Worm (Caenorhabditis elegans): ENCODE results near the gene K08D12.4.

Gene K08D12.4

ce11 chrIV:1706996-1707395 lies at the start of gene K08D12.4:
Gene K08D12.4, plus strand, starts transcription at chrIV:1707296.
- TF ChIP-seq unc-120 (tag; optimal IDR thresholded peaks at IDR 0.05; ENCODE audit: poor library complexity, severe bottlenecking) (no peak), nhr-28 (tag; optimal IDR thresholded peaks at IDR 0.05) (no peak), mep-1 (tag; optimal IDR thresholded peaks at IDR 0.05) (no peak), blmp-1 (tag; optimal IDR thresholded peaks at IDR 0.05) (no peak), ces-1 (GFP tag; optimal IDR thresholded peaks at IDR 0.05) (no peak), ceh-43 (GFP tag; optimal IDR thresholded peaks at IDR 0.05) (no peak), nhr-2 (tag; optimal IDR thresholded peaks at IDR 0.05) (no peak), ceh-83 (GFP tag; optimal IDR thresholded peaks at IDR 0.05) (no peak), nhr-76 (tag; optimal IDR thresholded peaks at IDR 0.05) (no peak), nhr-237 (tag; optimal IDR thresholded peaks at IDR 0.05) (no peak), nhr-12 (tag; optimal IDR thresholded peaks at IDR 0.05) (no peak), cnd-1 (tag; optimal IDR thresholded peaks at IDR 0.05) (no peak), elt-3 (tag; optimal IDR thresholded peaks at IDR 0.05) (no peak), mls-2 (tag; optimal IDR thresholded peaks at IDR 0.05) (no peak), ceh-39 (tag; optimal IDR thresholded peaks at IDR 0.05) (no peak), unc-39 (tag; optimal IDR thresholded peaks at IDR 0.05) (no peak), sptf-1 (tag; optimal IDR thresholded peaks at IDR 0.05) (no peak), bed-3 (GFP tag; optimal IDR thresholded peaks at IDR 0.05) (no peak)

- TF ChIP-seq zip-8 (tag; optimal IDR thresholded peaks at IDR 0.05) (no peak), mls-2 (tag; optimal IDR thresholded peaks at IDR 0.05) (peak; percentile 94), M03D4.4 (tag; optimal IDR thresholded peaks at IDR 0.05) (peak; percentile 90), nhr-237 (tag; optimal IDR thresholded peaks at IDR 0.05) (peak; percentile 97), nhr-28 (tag; optimal IDR thresholded peaks at IDR 0.05) (peak; percentile 55), elt-1 (tag; optimal IDR thresholded peaks at IDR 0.05; ENCODE audit: borderline replicate concordance, insufficient read depth) (peak; percentile 86), sptf-1 (tag; optimal IDR thresholded peaks at IDR 0.05) (peak; percentile 95), unc-39 (tag; optimal IDR thresholded peaks at IDR 0.05) (peak; percentile 87), lin-13 (tag; optimal IDR thresholded peaks at IDR 0.05) (peak; percentile 99), nhr-76 (tag; optimal IDR thresholded peaks at IDR 0.05) (peak; percentile 66), tbx-8 (GFP tag; optimal IDR thresholded peaks at IDR 0.05) (peak; percentile 40), elt-3 (tag; optimal IDR thresholded peaks at IDR 0.05) (peak; percentile 56), nhr-12 (tag; optimal IDR thresholded peaks at IDR 0.05) (peak; percentile 78), sem-2 (GFP tag; optimal IDR thresholded peaks at IDR 0.05) (peak; percentile 51), lsy-2 (tag; optimal IDR thresholded peaks at IDR 0.05) (peak; percentile 92), bed-3 (GFP tag; optimal IDR thresholded peaks at IDR 0.05) (peak; percentile 63), nhr-2 (tag; optimal IDR thresholded peaks at IDR 0.05) (peak; percentile 64), ztf-11 (tag; optimal IDR thresholded peaks at IDR 0.05) (peak; percentile 94), drap-1 (GFP tag; optimal IDR thresholded peaks at IDR 0.05) (peak; percentile 84), unc-120 (tag; optimal IDR thresholded peaks at IDR 0.05; ENCODE audit: poor library complexity, severe bottlenecking) (peak; percentile 89), snpc-4 (tag; optimal IDR thresholded peaks at IDR 0.05) (no peak), blmp-1 (tag; optimal IDR thresholded peaks at IDR 0.05) (peak; percentile 47), ceh-43 (GFP tag; optimal IDR thresholded peaks at IDR 0.05) (peak; percentile 91), lin-32 (GFP tag; optimal IDR thresholded peaks at IDR 0.05) (peak; percentile 16), pha-4 (tag; optimal IDR thresholded peaks at IDR 0.05) (peak; percentile 99), cnd-1 (tag; optimal IDR thresholded peaks at IDR 0.05) (peak; percentile 91), ceh-39 (tag; optimal IDR thresholded peaks at IDR 0.05) (peak; percentile 95), ceh-83 (GFP tag; optimal IDR thresholded peaks at IDR 0.05) (peak; percentile 79), unc-62 (GFP tag; optimal IDR thresholded peaks at IDR 0.05) (peak; percentile 70), hlh-1 (tag; optimal IDR thresholded peaks at IDR 0.05) (peak; percentile 92), mab-5 (tag; optimal IDR thresholded peaks at IDR 0.05) (peak; percentile 78), flh-1 (GFP tag; optimal IDR thresholded peaks at IDR 0.05) (peak; percentile 56), ham-2 (GFP tag; optimal IDR thresholded peaks at IDR 0.05) (peak; percentile 60), ces-1 (GFP tag; optimal IDR thresholded peaks at IDR 0.05) (peak; percentile 94), mep-1 (tag; optimal IDR thresholded peaks at IDR 0.05) (peak; percentile 99)
Measured at ce11 chrIV:1659045-1659741, 47.9 kb upstream of the K08D12.4 start, which contains the start of gene rps-28. Gene rps-28, plus strand, starts transcription at chrIV:1659691.

ce11 chrIV:1659978-1660377 lies 47.1 kb upstream of the K08D12.4 start, which contains the start of gene Y41D4B.4:
Gene Y41D4B.4, plus strand, starts transcription at chrIV:1660110.
- TF ChIP-seq snpc-4 (tag; optimal IDR thresholded peaks at IDR 0.05) = no peak
- TF ChIP-seq unc-120 (tag; optimal IDR thresholded peaks at IDR 0.05; ENCODE audit: poor library complexity, severe bottlenecking) = no peak
- TF ChIP-seq lsy-2 (tag; optimal IDR thresholded peaks at IDR 0.05) = no peak
- no peak for TF ChIP-seq ceh-83 (GFP tag; optimal IDR thresholded peaks at IDR 0.05)
- TF ChIP-seq blmp-1 (tag; optimal IDR thresholded peaks at IDR 0.05) = no peak
- no peak for TF ChIP-seq ceh-39 (tag; optimal IDR thresholded peaks at IDR 0.05)
- no peak for TF ChIP-seq nhr-28 (tag; optimal IDR thresholded peaks at IDR 0.05)
- no peak for TF ChIP-seq hlh-1 (tag; optimal IDR thresholded peaks at IDR 0.05)
- no peak for TF ChIP-seq cnd-1 (tag; optimal IDR thresholded peaks at IDR 0.05)
- no peak for TF ChIP-seq mab-5 (tag; optimal IDR thresholded peaks at IDR 0.05)
- TF ChIP-seq ztf-11 (tag; optimal IDR thresholded peaks at IDR 0.05) = no peak
- TF ChIP-seq mep-1 (tag; optimal IDR thresholded peaks at IDR 0.05) = no peak
- TF ChIP-seq nhr-2 (tag; optimal IDR thresholded peaks at IDR 0.05) = no peak
- no peak for TF ChIP-seq ceh-43 (GFP tag; optimal IDR thresholded peaks at IDR 0.05)
- no peak for TF ChIP-seq drap-1 (GFP tag; optimal IDR thresholded peaks at IDR 0.05)
- no peak for TF ChIP-seq unc-39 (tag; optimal IDR thresholded peaks at IDR 0.05)
